Fruit fly (Drosophila melanogaster) whole organism, embryonic: ENCODE data around the gene CG7329.
A peak's percentile ranks its signal among the peaks of the same experiment; 100 is the strongest.

Experiments
- ATbp ChIP-seq: fragments of 200-800 bp; sonication (Bioruptor generic); optimal IDR thresholded peaks from 2 replicates; lab custom pipeline; 2017; ENCODE audit warnings: missing biosample characterization, mild to moderate bottlenecking, missing genetic modification characterization, missing genetic modification reagents
- Atf3 ChIP-seq: fragments of 200-800 bp; sonication (Bioruptor generic); optimal IDR thresholded peaks from 3 replicates; lab custom pipeline; 2016; ENCODE audit warnings: missing biosample characterization, missing genetic modification characterization
- CG10543 ChIP-seq: fragments of 200-800 bp; sonication (Bioruptor generic); optimal IDR thresholded peaks from 3 replicates; lab custom pipeline; 2017; ENCODE audit warnings: missing biosample characterization, mild to moderate bottlenecking, missing genetic modification characterization, moderate library complexity
- CG11504 ChIP-seq: fragments of 200-800 bp; sonication (Bioruptor generic); optimal IDR thresholded peaks from 3 replicates; lab custom pipeline; 2019; ENCODE audit warnings: missing biosample characterization, mild to moderate bottlenecking, missing genetic modification characterization, moderate library complexity
- CG11723 ChIP-seq: fragments of 200-800 bp; sonication (Bioruptor generic); optimal IDR thresholded peaks from 2 replicates; lab custom pipeline; 2017; ENCODE audit warnings: missing biosample characterization, mild to moderate bottlenecking, missing genetic modification characterization
- CG13775 ChIP-seq: fragments of 200-800 bp; sonication (Bioruptor generic); optimal IDR thresholded peaks from 3 replicates; lab custom pipeline; 2017; ENCODE audit warnings: missing biosample characterization, mild to moderate bottlenecking, missing genetic modification characterization
- CG14965 ChIP-seq: fragments of 200-800 bp; sonication (Bioruptor generic); optimal IDR thresholded peaks from 2 replicates; lab custom pipeline; 2016; ENCODE audit warnings: missing biosample characterization, missing genetic modification characterization, borderline replicate concordance
- CG15514 ChIP-seq: fragments of 200-800 bp; sonication (Bioruptor generic); optimal IDR thresholded peaks from 3 replicates; lab custom pipeline; 2017; ENCODE audit warnings: missing biosample characterization, missing genetic modification characterization, mild to moderate bottlenecking, moderate library complexity, missing genetic modification reagents
- CG17829 ChIP-seq: fragments of 200-800 bp; optimal IDR thresholded peaks from 2 replicates; lab custom pipeline; 2019; ENCODE audit warnings: missing biosample characterization, mild to moderate bottlenecking, missing genetic modification characterization, moderate library complexity
- CG17912 ChIP-seq: fragments of 200-800 bp; sonication (Bioruptor generic); optimal IDR thresholded peaks from 2 replicates; lab custom pipeline; 2018; ENCODE audit warnings: missing biosample characterization, mild to moderate bottlenecking, missing genetic modification characterization
- CG2202 ChIP-seq: fragments of 200-800 bp; sonication (Bioruptor generic); optimal IDR thresholded peaks from 2 replicates; lab custom pipeline; 2018; ENCODE audit warnings: missing biosample characterization, mild to moderate bottlenecking, missing genetic modification characterization
- CG2712 ChIP-seq: fragments of 200-800 bp; optimal IDR thresholded peaks from 3 replicates; lab custom pipeline; 2019; ENCODE audit warnings: missing biosample characterization, mild to moderate bottlenecking, missing genetic modification characterization, moderate library complexity
- CG2875 ChIP-seq: fragments of 200-800 bp; sonication (Bioruptor generic); optimal IDR thresholded peaks from 2 replicates; lab custom pipeline; 2017; ENCODE audit warnings: missing biosample characterization, mild to moderate bottlenecking, missing genetic modification characterization, missing genetic modification reagents
- CG30431 ChIP-seq: fragments of 200-800 bp; sonication (Bioruptor generic); optimal IDR thresholded peaks from 2 replicates; lab custom pipeline; 2017; ENCODE audit warnings: missing biosample characterization, missing genetic modification characterization
- CG3407 ChIP-seq: fragments of 200-800 bp; sonication (Bioruptor generic); optimal IDR thresholded peaks from 2 replicates; lab custom pipeline; 2018; ENCODE audit warnings: missing biosample characterization, mild to moderate bottlenecking, missing genetic modification characterization
- CG42726 ChIP-seq: fragments of 200-800 bp; sonication (Bioruptor generic); IDR thresholded peaks from 2 replicates; pipeline ENCODE4 v1.3.6; 2022; ENCODE audit warnings: missing biosample characterization, missing genetic modification characterization; ENCODE audit not compliant: partially characterized antibody
- CG7271 ChIP-seq: fragments of 200-800 bp; sonication (Bioruptor generic); optimal IDR thresholded peaks from 2 replicates; lab custom pipeline; 2018; ENCODE audit warnings: missing biosample characterization, mild to moderate bottlenecking, missing genetic modification characterization, moderate library complexity
- CG7357 ChIP-seq: fragments of 200-800 bp; sonication (Bioruptor generic); IDR thresholded peaks from 3 replicates; pipeline ENCODE4 v1.3.6; 2022; ENCODE audit warnings: missing biosample characterization, missing genetic modification characterization
- CG7928 ChIP-seq: fragments of 200-800 bp; sonication (Bioruptor generic); optimal IDR thresholded peaks from 2 replicates; lab custom pipeline; 2017; ENCODE audit warnings: missing biosample characterization, mild to moderate bottlenecking, missing genetic modification characterization
- CG9609 ChIP-seq: fragments of 200-800 bp; sonication (Bioruptor generic); optimal IDR thresholded peaks from 3 replicates; lab custom pipeline; 2016; ENCODE audit warnings: missing biosample characterization, missing genetic modification characterization
- CG9817 ChIP-seq: fragments of 200-800 bp; sonication (Bioruptor generic); optimal IDR thresholded peaks from 2 replicates; lab custom pipeline; 2018; ENCODE audit warnings: missing biosample characterization, mild to moderate bottlenecking, missing genetic modification characterization, moderate library complexity
- Chrac-16 ChIP-seq: fragments of 200-800 bp; sonication (Bioruptor generic); optimal IDR thresholded peaks from 3 replicates; lab custom pipeline; 2016; ENCODE audit warnings: missing biosample characterization, missing genetic modification characterization
- Deaf1 ChIP-seq: fragments of 200-800 bp; optimal IDR thresholded peaks from 3 replicates; lab custom pipeline; 2019; ENCODE audit warnings: missing biosample characterization, mild to moderate bottlenecking, missing genetic modification characterization, moderate library complexity
- HHEX ChIP-seq: fragments of 200-800 bp; sonication (Bioruptor generic); optimal IDR thresholded peaks from 3 replicates; lab custom pipeline; 2017; ENCODE audit warnings: missing biosample characterization, mild to moderate bottlenecking, missing genetic modification characterization, missing genetic modification reagents
- HLH54F ChIP-seq: fragments of 200-800 bp; sonication (Bioruptor generic); optimal IDR thresholded peaks from 3 replicates; lab custom pipeline; 2016; ENCODE audit warnings: missing biosample characterization, missing genetic modification characterization
- Kr ChIP-seq: fragments of 200-800 bp; sonication (Bioruptor generic); optimal IDR thresholded peaks from 2 replicates; lab custom pipeline; 2017; ENCODE audit warnings: missing biosample characterization, mild to moderate bottlenecking, missing genetic modification characterization
- Mrtf ChIP-seq: fragments of 200-800 bp; sonication (Bioruptor generic); IDR thresholded peaks from 3 replicates; pipeline ENCODE4 v1.3.6; 2022; ENCODE audit warnings: missing biosample characterization, missing genetic modification characterization
- Optix ChIP-seq: fragments of 200-800 bp; sonication (Bioruptor generic); IDR thresholded peaks from 3 replicates; pipeline ENCODE4 v1.3.6; 2022; ENCODE audit warnings: missing biosample characterization, missing genetic modification characterization
- Spps ChIP-seq: fragments of 200-800 bp; sonication (Bioruptor generic); optimal IDR thresholded peaks from 2 replicates; lab custom pipeline; 2018; ENCODE audit warnings: missing biosample characterization, mild to moderate bottlenecking, missing genetic modification characterization
- YL-1 ChIP-seq: fragments of 200-800 bp; sonication (Bioruptor generic); optimal IDR thresholded peaks from 3 replicates; lab custom pipeline; 2017; ENCODE audit warnings: missing biosample characterization, mild to moderate bottlenecking, missing genetic modification characterization
- al ChIP-seq: fragments of 200-800 bp; sonication (Bioruptor generic); IDR thresholded peaks from 2 replicates; pipeline ENCODE4 v1.3.6; 2022; ENCODE audit warnings: missing biosample characterization, missing genetic modification characterization
- btn ChIP-seq: fragments of 200-800 bp; sonication (Bioruptor generic); optimal IDR thresholded peaks from 2 replicates; lab custom pipeline; 2016; ENCODE audit warnings: missing biosample characterization, missing genetic modification characterization
- dan ChIP-seq: fragments of 200-800 bp; sonication (Bioruptor generic); IDR thresholded peaks from 2 replicates; pipeline ENCODE4 v1.3.6; 2022; ENCODE audit warnings: missing biosample characterization, missing genetic modification characterization
- dati ChIP-seq: fragments of 200-800 bp; sonication (Bioruptor generic); IDR thresholded peaks from 2 replicates; pipeline ENCODE4 v1.3.6; 2022; ENCODE audit warnings: missing biosample characterization, missing genetic modification characterization
- dimm ChIP-seq: fragments of 200-800 bp; sonication (Bioruptor generic); IDR thresholded peaks from 2 replicates; pipeline ENCODE4 v1.3.6; 2022; ENCODE audit warnings: missing biosample characterization, missing genetic modification characterization
- fu2 ChIP-seq: fragments of 200-800 bp; sonication (Bioruptor generic); optimal IDR thresholded peaks from 2 replicates; lab custom pipeline; 2016; ENCODE audit warnings: missing biosample characterization, missing genetic modification characterization
- h ChIP-seq: fragments of >200 bp; optimal IDR thresholded peaks from 2 replicates; lab custom pipeline; 2017
- klu ChIP-seq: fragments of 200-800 bp; sonication (Bioruptor generic); IDR thresholded peaks from 2 replicates; pipeline ENCODE4 v1.3.6; 2022; ENCODE audit warnings: missing biosample characterization, missing genetic modification characterization
- lab ChIP-seq: fragments of 200-800 bp; sonication (Bioruptor generic); optimal IDR thresholded peaks from 3 replicates; lab custom pipeline; 2017; ENCODE audit warnings: missing biosample characterization, missing genetic modification characterization, mild to moderate bottlenecking, moderate library complexity, missing genetic modification reagents
- lbe ChIP-seq: fragments of 200-800 bp; sonication (Bioruptor generic); optimal IDR thresholded peaks from 2 replicates; lab custom pipeline; 2016; ENCODE audit warnings: missing biosample characterization, mild to moderate bottlenecking, missing genetic modification characterization
- nerfin-2 ChIP-seq: fragments of 200-800 bp; sonication (Bioruptor generic); IDR thresholded peaks from 2 replicates; pipeline ENCODE4 v1.3.6; 2022; ENCODE audit warnings: missing biosample characterization, missing genetic modification characterization; ENCODE audit not compliant: partially characterized antibody
- nmo ChIP-seq: fragments of 200-800 bp; sonication (Bioruptor generic); optimal IDR thresholded peaks from 2 replicates; lab custom pipeline; 2018; ENCODE audit warnings: missing biosample characterization, mild to moderate bottlenecking, missing genetic modification characterization, moderate library complexity
- pb ChIP-seq: fragments of 200-800 bp; sonication (Bioruptor generic); optimal IDR thresholded peaks from 3 replicates; lab custom pipeline; 2016; ENCODE audit warnings: missing biosample characterization, missing genetic modification characterization
- prd ChIP-seq, 3 experiments: fragments of >200 bp in 2 of 3; fragments of 200-800 bp in 1 of 3; sonication (Bioruptor generic) in 1 of 3; optimal IDR thresholded peaks in 2 of 3; IDR thresholded peaks in 1 of 3; 2 replicates in 2 of 3; 3 replicates in 1 of 3; pipeline versions ENCODE4 v1.3.6 to Lab custom; 2017 to 2022; ENCODE audit warnings: missing biosample characterization in 1 of 3, missing genetic modification characterization in 1 of 3
- pum ChIP-seq: fragments of 200-800 bp; sonication (Bioruptor generic); optimal IDR thresholded peaks from 2 replicates; lab custom pipeline; 2016; ENCODE audit warnings: missing biosample characterization, missing genetic modification characterization
- scrt ChIP-seq: fragments of 200-800 bp; sonication (Bioruptor generic); optimal IDR thresholded peaks from 2 replicates; lab custom pipeline; 2018; ENCODE audit warnings: missing biosample characterization, mild to moderate bottlenecking, missing genetic modification characterization, moderate library complexity
- sima ChIP-seq: fragments of 200-800 bp; sonication (Bioruptor generic); optimal IDR thresholded peaks from 2 replicates; lab custom pipeline; 2016; ENCODE audit warnings: missing biosample characterization, missing genetic modification characterization
- sisA ChIP-seq: fragments of 200-800 bp; sonication (Bioruptor generic); IDR thresholded peaks from 2 replicates; pipeline ENCODE4 v1.3.6; 2022; ENCODE audit warnings: missing biosample characterization, missing genetic modification characterization
- stwl ChIP-seq: fragments of 200-800 bp; sonication (Bioruptor generic); optimal IDR thresholded peaks from 3 replicates; lab custom pipeline; 2018; ENCODE audit warnings: missing biosample characterization, mild to moderate bottlenecking, missing genetic modification characterization, moderate library complexity
- tx ChIP-seq: fragments of 200-800 bp; sonication (Bioruptor generic); optimal IDR thresholded peaks from 2 replicates; lab custom pipeline; 2016; ENCODE audit warnings: missing biosample characterization, missing genetic modification characterization

The CG7329 gene

DNA sequence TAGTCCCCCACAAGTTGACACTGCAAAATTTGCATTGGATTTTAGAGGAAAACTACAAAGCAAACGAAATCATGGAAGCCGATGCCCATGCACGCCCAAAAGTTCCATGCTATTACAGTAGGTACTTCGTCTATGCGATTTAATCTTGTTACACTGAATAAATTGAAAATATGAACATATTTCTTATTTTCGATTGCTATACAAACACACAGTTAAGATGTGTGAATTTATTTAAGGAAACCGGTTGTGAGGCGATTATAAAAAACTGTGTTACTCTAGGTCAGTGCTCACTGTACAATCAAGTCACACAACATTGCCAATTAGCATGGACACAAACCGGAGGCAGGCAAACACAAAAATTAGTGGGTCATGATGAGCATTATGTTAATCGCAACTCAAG, 27.3 kb upstream of the CG7329 start (continued):
- TF ChIP-seq Mrtf (GFP tag; lab: Robert Waterston, UW): peak; percentile 89
- TF ChIP-seq CG2202 (tag; lab: Kevin White, UChicago): no peak
- TF ChIP-seq lbe (GFP tag; lab: Kevin White, UChicago): no peak
- TF ChIP-seq al: peak; percentile 84
- no peak for TF ChIP-seq CG42726 (GFP tag; lab: Robert Waterston, UW)
- peak; percentile 76; the same call in 2 of the 3 replicates for TF ChIP-seq CG7357 (GFP tag; lab: Robert Waterston, UW)
- TF ChIP-seq CG11504: peak; percentile 87
- TF ChIP-seq CG3407 (GFP tag; lab: Kevin White, UChicago): peak; percentile 43
- peak; percentile 58 for TF ChIP-seq fu2 (GFP tag; lab: Kevin White, UChicago)
- TF ChIP-seq CG17829 (tag; lab: Kevin White, UChicago): no peak
- TF ChIP-seq CG10543: no peak
- TF ChIP-seq Optix (GFP tag; lab: Robert Waterston, UW): peak; percentile 73
- TF ChIP-seq klu (GFP tag; lab: Robert Waterston, UW): no peak
- TF ChIP-seq CG11723 (GFP tag; lab: Kevin White, UChicago): peak; percentile 36
- peak; percentile 67 for TF ChIP-seq nmo
- no peak for TF ChIP-seq prd (optimal IDR thresholded peaks at IDR 0.05; lab: Kevin White, UChicago)
- peak; percentile 92 for TF ChIP-seq prd (GFP tag; IDR thresholded peaks at IDR 0.05; lab: Robert Waterston, UW)
- peak; percentile 14 for TF ChIP-seq btn (GFP tag; lab: Kevin White, UChicago)
- peak; percentile 70 for TF ChIP-seq pb (GFP tag; lab: Kevin White, UChicago)
- TF ChIP-seq Kr: no peak
- TF ChIP-seq dimm: peak; percentile 65
- peak; percentile 83 for TF ChIP-seq Chrac-16 (GFP tag; lab: Kevin White, UChicago)
- TF ChIP-seq HLH54F (GFP tag; lab: Kevin White, UChicago): peak; percentile 70
- no peak for TF ChIP-seq CG17912 (GFP tag; lab: Kevin White, UChicago)
- no peak for TF ChIP-seq CG7928 (GFP tag; lab: Kevin White, UChicago)
- peak; percentile 71 for TF ChIP-seq ATbp
- no peak for TF ChIP-seq Spps (tag; lab: Kevin White, UChicago)
- peak; percentile 4 for TF ChIP-seq sima (GFP tag; lab: Kevin White, UChicago)
- peak; percentile 51 for TF ChIP-seq scrt (GFP tag; lab: Kevin White, UChicago)
- peak; percentile 4 for TF ChIP-seq stwl (tag; lab: Kevin White, UChicago)
- peak; percentile 82 for TF ChIP-seq pum
- TF ChIP-seq h (lab: Kevin White, UChicago): no peak
- TF ChIP-seq lab (GFP tag; lab: Kevin White, UChicago): peak; percentile 80
- peak; percentile 18 for TF ChIP-seq CG14965 (GFP tag; lab: Kevin White, UChicago)
- peak; percentile 68 for TF ChIP-seq HHEX
- peak; percentile 33; the same call in 1 of the 2 replicates for TF ChIP-seq dan (GFP tag; lab: Robert Waterston, UW)
- TF ChIP-seq tx (GFP tag; lab: Kevin White, UChicago): peak; percentile 72
- peak; percentile 3 for TF ChIP-seq Deaf1 (tag; lab: Kevin White, UChicago)
- peak; percentile 71 for TF ChIP-seq CG9817 (tag; lab: Kevin White, UChicago)
- TF ChIP-seq nerfin-2 (GFP tag; lab: Robert Waterston, UW): no peak
- TF ChIP-seq CG9609 (GFP tag; lab: Kevin White, UChicago): peak; percentile 67
- TF ChIP-seq YL-1: no peak
- TF ChIP-seq CG7271 (tag; lab: Kevin White, UChicago): peak; percentile 12
- peak; percentile 67 for TF ChIP-seq Atf3 (GFP tag; lab: Kevin White, UChicago)
- TF ChIP-seq dati (GFP tag; lab: Robert Waterston, UW): peak; percentile 6; the same call in 1 of the 2 replicates
- TF ChIP-seq CG2712 (tag; lab: Kevin White, UChicago): peak; percentile 79
- peak; percentile 53 for TF ChIP-seq CG15514 (GFP tag; lab: Kevin White, UChicago)
- TF ChIP-seq CG13775 (GFP tag; lab: Kevin White, UChicago): peak; percentile 39
- TF ChIP-seq CG2875 (GFP tag; lab: Kevin White, UChicago): peak; percentile 49
- peak; percentile 85 for TF ChIP-seq sisA (GFP tag; lab: Robert Waterston, UW)
- peak; percentile 21 for TF ChIP-seq CG30431
